Fruit fly (Drosophila melanogaster): ENCODE measurements around the gene ru.
A peak's percentile ranks its signal among the peaks of the same experiment; 100 is the strongest.

ru gene

DNA sequence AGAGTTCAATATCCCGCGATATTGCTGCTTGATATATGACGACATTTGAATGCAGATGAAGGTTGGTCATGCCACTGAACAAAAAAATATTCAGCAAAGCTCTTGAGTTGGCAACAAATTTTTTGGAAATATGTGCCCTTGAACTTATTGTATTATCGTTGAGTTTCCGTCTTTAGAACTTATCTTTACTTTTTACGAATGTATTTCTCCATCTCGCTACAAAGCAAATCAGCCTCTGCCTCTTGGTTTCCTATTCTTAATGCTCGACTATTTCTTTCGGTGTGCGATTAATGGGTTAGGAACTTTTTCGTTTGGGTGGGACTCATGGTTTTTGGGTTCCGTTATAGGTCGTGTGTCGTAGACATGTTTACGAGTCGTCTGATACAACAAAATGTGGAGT lies 47.3 kb upstream of the ru start (continued):
- TF ChIP-seq MESR4 (GFP tag; optimal IDR thresholded peaks at IDR 0.05) (peak; percentile 8), CG1647 (GFP tag; optimal IDR thresholded peaks at IDR 0.05) (peak; percentile 22), CG4328 (GFP tag; optimal IDR thresholded peaks at IDR 0.05) (peak; percentile 10), oc (tag; optimal IDR thresholded peaks at IDR 0.05) (peak; percentile 77), Deaf1 (tag; optimal IDR thresholded peaks at IDR 0.05) (peak; percentile 44), hb (GFP tag; IDR thresholded peaks at IDR 0.05; ENCODE audit: partially characterized antibody) (no peak), kah (GFP tag; optimal IDR thresholded peaks at IDR 0.05) (no peak), org-1 (GFP tag; optimal IDR thresholded peaks at IDR 0.05) (peak; percentile 37), CG30020 (tag; optimal IDR thresholded peaks at IDR 0.05) (peak; percentile 43), CG4707 (GFP tag; optimal IDR thresholded peaks at IDR 0.05) (peak; percentile 57), CG2120 (GFP tag; optimal IDR thresholded peaks at IDR 0.05) (peak; percentile 45), luna (GFP tag; optimal IDR thresholded peaks at IDR 0.05) (no peak), mirr (GFP tag; optimal IDR thresholded peaks at IDR 0.05) (no peak), CG7839 (tag; optimal IDR thresholded peaks at IDR 0.05) (peak; percentile 77), Sry-δ (GFP tag; optimal IDR thresholded peaks at IDR 0.05) (peak; percentile 29), esg (GFP tag; conservative IDR thresholded peaks at IDR 0.05) (peak; percentile 62), dysf (GFP tag; IDR thresholded peaks at IDR 0.05) (peak; percentile 51; the same call in 2 of the 3 replicates), CG9609 (GFP tag; optimal IDR thresholded peaks at IDR 0.05) (peak; percentile 58), ftz-f1 (GFP tag; optimal IDR thresholded peaks at IDR 0.05) (no peak), Stat92E (GFP tag; optimal IDR thresholded peaks at IDR 0.05) (peak in 1 of 3 experiments; percentile 69), grn (GFP tag; optimal IDR thresholded peaks at IDR 0.05) (peak; percentile 4), eyg (GFP tag; optimal IDR thresholded peaks at IDR 0.05) (peak; percentile 25), mld (GFP tag; IDR thresholded peaks at IDR 0.05; ENCODE audit: partially characterized antibody) (no peak), Trl (optimal IDR thresholded peaks at IDR 0.05) (no peak), Trl (GFP tag; optimal IDR thresholded peaks at IDR 0.05) (peak; percentile 57), CG10462 (GFP tag; optimal IDR thresholded peaks at IDR 0.05) (peak; percentile 47), CG12659 (GFP tag; optimal IDR thresholded peaks at IDR 0.05) (peak; percentile 50), CG11085 (GFP tag; IDR thresholded peaks at IDR 0.05) (no peak), mam (GFP tag; optimal IDR thresholded peaks at IDR 0.05) (peak; percentile 28), HLH3B (GFP tag; IDR thresholded peaks at IDR 0.05) (peak; percentile 60), CG34224 (GFP tag; IDR thresholded peaks at IDR 0.05; ENCODE audit: partially characterized antibody) (no peak), CG10209 (GFP tag; optimal IDR thresholded peaks at IDR 0.05) (peak; percentile 73), Pdp1 (GFP tag; optimal IDR thresholded peaks at IDR 0.05) (peak; percentile 49 to 66), CG4424 (GFP tag; optimal IDR thresholded peaks at IDR 0.05) (peak; percentile 74), BtbVII (GFP tag; optimal IDR thresholded peaks at IDR 0.05) (peak; percentile 44), ro (GFP tag; IDR thresholded peaks at IDR 0.05) (no peak), jumu (GFP tag; optimal IDR thresholded peaks at IDR 0.05) (peak; percentile 72), Hr78 (GFP tag; optimal IDR thresholded peaks at IDR 0.05) (peak in 1 of 2 experiments; percentile 85), CG8944 (GFP tag; optimal IDR thresholded peaks at IDR 0.05) (peak; percentile 82), Dad (GFP tag; optimal IDR thresholded peaks at IDR 0.05) (peak; percentile 41), CG5245 (GFP tag; optimal IDR thresholded peaks at IDR 0.05) (peak; percentile 64), CG17568 (GFP tag; optimal IDR thresholded peaks at IDR 0.05) (peak; percentile 66), CG14710 (tag; optimal IDR thresholded peaks at IDR 0.05) (peak; percentile 84), CG6272 (GFP tag; IDR thresholded peaks at IDR 0.05) (no peak), Dref (GFP tag; IDR thresholded peaks at IDR 0.05) (no peak), CG13424 (tag; optimal IDR thresholded peaks at IDR 0.05) (peak; percentile 76), Taf1 (GFP tag; IDR thresholded peaks at IDR 0.05) (no peak), grau (tag; optimal IDR thresholded peaks at IDR 0.05) (peak; percentile 77), CG31365 (tag; optimal IDR thresholded peaks at IDR 0.05) (peak; percentile 1), CG14014 (GFP tag; IDR thresholded peaks at IDR 0.05) (peak; percentile 16; the same call in 1 of the 2 replicates), CG6254 (GFP tag; optimal IDR thresholded peaks at IDR 0.05) (peak; percentile 69)

Data from whole organism, embryonic.